Fruit fly (Drosophila melanogaster): ENCODE results near the gene CG43336.
A peak's percentile ranks its signal among the peaks of the same experiment; 100 is the strongest.

The CG43336 gene

DNA sequence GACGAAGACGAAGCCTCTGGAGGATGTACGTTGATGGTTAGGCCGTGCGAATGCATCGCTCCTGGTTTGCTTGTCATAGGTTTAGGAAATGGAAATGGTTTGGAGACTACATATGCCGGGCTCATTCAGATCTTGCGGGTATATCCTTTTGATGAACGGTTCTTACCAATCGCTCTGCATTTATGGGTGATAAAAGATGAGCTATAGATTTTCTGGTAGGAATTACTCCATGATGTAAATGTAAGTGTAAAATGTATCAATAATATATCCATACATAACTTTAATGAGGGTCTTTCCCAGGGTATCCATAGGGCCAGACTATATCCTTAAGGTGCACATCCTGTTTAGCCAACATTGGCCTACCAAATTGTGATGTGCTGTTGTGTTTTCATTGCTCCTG lies 25.3 kb upstream of the CG43336 start (continued):
- TF ChIP-seq Dip3 (GFP tag; optimal IDR thresholded peaks at IDR 0.05), result no peak
- TF ChIP-seq CG3726 (GFP tag; IDR thresholded peaks at IDR 0.05), result no peak
- TF ChIP-seq toy (GFP tag; IDR thresholded peaks at IDR 0.05), result no peak
- no peak for TF ChIP-seq CG31388 (GFP tag; optimal IDR thresholded peaks at IDR 0.05)
- TF ChIP-seq Fer1 (GFP tag; optimal IDR thresholded peaks at IDR 0.05), result no peak

DNA sequence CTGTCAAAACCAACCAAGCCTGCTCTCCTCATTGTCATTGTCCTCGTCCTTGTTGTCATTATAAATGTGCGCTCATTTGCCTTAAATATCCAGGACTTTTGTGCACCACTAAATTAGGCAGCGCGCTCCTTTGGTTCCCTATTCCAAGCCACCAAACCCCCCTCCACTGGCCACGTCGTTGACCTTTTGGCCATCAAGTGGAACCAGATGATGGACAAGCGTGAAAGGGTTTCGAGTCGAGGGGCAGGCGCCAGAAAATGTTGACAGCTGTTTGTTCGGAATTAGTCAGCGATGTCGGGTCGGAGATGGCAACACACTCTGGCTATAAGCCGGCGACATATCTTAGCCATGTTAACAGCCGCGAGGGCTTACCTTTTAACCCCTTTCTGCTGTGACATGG lies 23.1 kb upstream of the CG43336 start:
- TF ChIP-seq Ets65A (GFP tag), result peak; percentile 28
- peak; percentile 85 for TF ChIP-seq Kr (GFP tag; optimal IDR thresholded peaks at IDR 0.05)
- no peak for TF ChIP-seq CG6254 (GFP tag; optimal IDR thresholded peaks at IDR 0.05)
- TF ChIP-seq twi (tag; optimal IDR thresholded peaks at IDR 0.05), result peak; percentile 60
- no peak for TF ChIP-seq lov (optimal IDR thresholded peaks at IDR 0.05)
- TF ChIP-seq lov (GFP tag; IDR thresholded peaks at IDR 0.05), result 0 out of 3 replicates have a peak, but pooled peaks have one; percentile 58

DNA sequence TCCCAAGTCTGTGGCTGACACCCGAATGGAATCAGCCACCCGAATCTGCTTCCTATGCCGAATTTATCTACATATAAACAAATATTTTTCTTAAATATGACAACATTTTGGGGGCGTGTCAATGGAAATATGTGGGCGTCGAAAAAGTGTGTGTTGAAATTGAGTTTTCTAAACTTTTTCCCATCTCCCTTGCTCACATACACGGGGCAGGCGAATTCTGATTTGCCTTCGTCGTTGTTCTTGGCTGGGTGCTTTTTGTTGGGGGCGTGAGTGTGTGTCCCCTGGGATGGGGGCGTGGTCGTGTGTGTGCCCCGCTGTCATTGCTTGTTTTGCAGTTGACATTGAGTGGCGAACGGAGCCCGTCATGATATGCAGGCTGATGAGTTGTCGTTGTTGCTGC lies 19.3 kb upstream of the CG43336 start:
- TF ChIP-seq vnd (GFP tag; IDR thresholded peaks at IDR 0.05; ENCODE audit: partially characterized antibody) (no peak), sr (GFP tag; IDR thresholded peaks at IDR 0.05) (peak; percentile 82), gro (GFP tag; optimal IDR thresholded peaks at IDR 0.05) (no peak), zen (tag; optimal IDR thresholded peaks at IDR 0.05) (no peak), Hey (tag; optimal IDR thresholded peaks at IDR 0.05) (peak; percentile 16), Lim3 (GFP tag; IDR thresholded peaks at IDR 0.05) (no peak), CG33557 (GFP tag; optimal IDR thresholded peaks at IDR 0.05) (no peak), CG3065 (GFP tag; optimal IDR thresholded peaks at IDR 0.05) (peak; percentile 36), Nf-YC (tag; optimal IDR thresholded peaks at IDR 0.05) (peak; percentile 74), gcm (GFP tag; optimal IDR thresholded peaks at IDR 0.05) (peak; percentile 28), lola (GFP tag; optimal IDR thresholded peaks at IDR 0.05) (no peak), z (GFP tag; IDR thresholded peaks at IDR 0.05) (peak; percentile 72; the same call in 2 of the 3 replicates), gce (GFP tag; IDR thresholded peaks at IDR 0.05) (no peak), mirr (GFP tag; optimal IDR thresholded peaks at IDR 0.05) (peak; percentile 5), Deaf1 (tag; optimal IDR thresholded peaks at IDR 0.05) (peak; percentile 20), Ets97D (GFP tag; optimal IDR thresholded peaks at IDR 0.05) (no peak), Nf-YB (GFP tag; optimal IDR thresholded peaks at IDR 0.05) (peak; percentile 78), CG8924 (tag; optimal IDR thresholded peaks at IDR 0.05) (no peak), abd-A (tag; optimal IDR thresholded peaks at IDR 0.05) (peak; percentile 24)

DNA sequence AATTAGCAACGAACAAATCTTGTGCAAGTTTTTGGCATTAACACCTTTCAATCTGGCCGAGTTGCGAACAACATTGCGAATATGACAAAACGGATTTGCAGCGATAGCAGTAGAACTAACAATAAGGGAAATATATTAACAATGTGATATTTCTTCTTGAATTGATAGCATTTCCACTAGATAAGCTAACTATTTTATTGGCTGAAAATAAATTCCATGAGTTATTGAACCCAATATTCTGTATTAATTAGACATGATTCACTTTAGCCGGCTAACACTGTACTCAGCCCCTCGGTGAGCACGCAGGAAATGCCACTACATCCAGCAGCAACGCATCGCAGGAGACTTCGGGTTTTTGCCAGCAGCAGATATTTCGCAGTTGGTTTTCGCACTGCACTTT lies 10.1 kb upstream of the CG43336 start:
- TF ChIP-seq Aef1 (GFP tag; IDR thresholded peaks at IDR 0.05) (no peak), CG10565 (GFP tag; optimal IDR thresholded peaks at IDR 0.05) (no peak), CG14667 (GFP tag; IDR thresholded peaks at IDR 0.05) (no peak), tna (GFP tag; IDR thresholded peaks at IDR 0.05; ENCODE audit: partially characterized antibody) (no peak), Ets65A (GFP tag) (peak; percentile 70), CG1647 (GFP tag; optimal IDR thresholded peaks at IDR 0.05) (no peak), hkb (optimal IDR thresholded peaks at IDR 0.05) (no peak), hkb (GFP tag; IDR thresholded peaks at IDR 0.05) (no peak), Drgx (GFP tag; IDR thresholded peaks at IDR 0.05) (peak; percentile 52)
